Worm (Caenorhabditis elegans) whole organism, young adult: Measurements from ENCODE around the gene aps-2.

Experiments
- C17E4.6 ChIP-seq: fragments of 200-800 bp; sonication (Bioruptor generic); IDR thresholded peaks from 2 replicates; pipeline ENCODE4 v1.3.6; 2022; ENCODE audit warnings: missing genetic modification reagents, missing genetic modification characterization, missing compliant biosample characterization
- F22D6.2 ChIP-seq: sonication (generic microtip); optimal IDR thresholded peaks from 2 replicates; lab custom pipeline; 2016; ENCODE audit warnings: mild to moderate bottlenecking, missing genetic modification characterization, missing compliant biosample characterization
- K11D2.4 ChIP-seq: fragments of 200-800 bp; sonication (Bioruptor generic); IDR thresholded peaks from 2 replicates; pipeline ENCODE4 v1.3.6; 2022; ENCODE audit warnings: missing genetic modification reagents, missing genetic modification characterization, missing compliant biosample characterization
- ama-1 ChIP-seq, 3 experiments: fragments of 150-350 bp in 1 of 3; sonication (generic microtip) in 2 of 3; optimal IDR thresholded peaks; 2 replicates each; lab custom pipeline; 2014 to 2018; ENCODE audit warnings: missing biosample characterization in 2 of 3, missing genetic modification characterization in 2 of 3, missing genetic modification reagents in 2 of 3
- ceh-27 ChIP-seq: fragments of 200-800 bp; sonication (Bioruptor generic); optimal IDR thresholded peaks from 2 replicates; lab custom pipeline; 2018; ENCODE audit warnings: mild to moderate bottlenecking, missing genetic modification characterization, moderate library complexity, missing compliant biosample characterization
- dpl-1 ChIP-seq: fragments of 150-350 bp; optimal IDR thresholded peaks from 2 replicates; lab custom pipeline; 2014; ENCODE audit warnings: missing biosample characterization, missing genetic modification reagents, missing genetic modification characterization
- gei-17 ChIP-seq: fragments of 200-800 bp; sonication (Bioruptor generic); optimal IDR thresholded peaks from 2 replicates; lab custom pipeline; 2018; ENCODE audit warnings: mild to moderate bottlenecking, missing genetic modification characterization, missing compliant biosample characterization

- TF ChIP-seq C17E4.6 (no peak), gei-17 (GFP tag; lab: Kevin White, UChicago) (no peak), K11D2.4 (no peak), dpl-1 (GFP tag; lab: Kevin White, UChicago) (no peak), F22D6.2 (tag; lab: Kevin White, UChicago) (no peak), ceh-27 (no peak), ama-1 (optimal IDR thresholded peaks at IDR 0.05; lab: Kevin White, UChicago) (no peak), ama-1 (GFP tag; optimal IDR thresholded peaks at IDR 0.05; lab: Kevin White, UChicago) (no peak)
These were observed 31.6 kb upstream of the aps-2 start for ce11 chrX:4426496-4426895.
